Worm (Caenorhabditis elegans) whole organism, young adult: ENCODE measurements around the gene cng-3.

ENCODE experiments used
- B0035.1 ChIP-seq: sonication (generic microtip); optimal IDR thresholded peaks from 2 replicates; lab custom pipeline; 2016; ENCODE audit warnings: missing genetic modification characterization, mild to moderate bottlenecking, missing compliant biosample characterization, missing genotype, missing genetic modification reagents
- C06A6.2 ChIP-seq: fragments of 200-800 bp; sonication (Bioruptor generic); conservative IDR thresholded peaks from 2 replicates; pipeline ENCODE4 v1.3.6; 2022; ENCODE audit warnings: missing genetic modification characterization, missing compliant biosample characterization
- F10E7.11 ChIP-seq: sonication (generic microtip); optimal IDR thresholded peaks from 2 replicates; lab custom pipeline; 2017; ENCODE audit warnings: mild to moderate bottlenecking, missing genetic modification characterization, moderate library complexity, missing compliant biosample characterization
- F37B4.10 ChIP-seq: fragments of 200-800 bp; sonication (Bioruptor generic); IDR thresholded peaks from 2 replicates; pipeline ENCODE4 v1.3.6; 2022; ENCODE audit warnings: missing genetic modification characterization, missing compliant biosample characterization
- F49E8.2 ChIP-seq: sonication (generic microtip); optimal IDR thresholded peaks from 3 replicates; lab custom pipeline; 2017; ENCODE audit warnings: missing genetic modification characterization, mild to moderate bottlenecking, missing compliant biosample characterization, antibody characterized with exemption, moderate library complexity; ENCODE audit not compliant: insufficient read depth
- F55B11.4 ChIP-seq: sonication (generic microtip); optimal IDR thresholded peaks from 2 replicates; lab custom pipeline; 2016; ENCODE audit warnings: missing compliant biosample characterization, missing genetic modification characterization, borderline replicate concordance; ENCODE audit not compliant: insufficient read depth
- K12H6.12 ChIP-seq: fragments of 200-800 bp; sonication (Bioruptor generic); optimal IDR thresholded peaks from 2 replicates; lab custom pipeline; 2018; ENCODE audit warnings: mild to moderate bottlenecking, missing genetic modification characterization, missing compliant biosample characterization
- T26A5.8 ChIP-seq: sonication (generic microtip); optimal IDR thresholded peaks from 2 replicates; lab custom pipeline; 2016; ENCODE audit warnings: missing genetic modification characterization, missing compliant biosample characterization
- Y53G8AR.9 ChIP-seq: fragments of 200-800 bp; sonication (Bioruptor generic); conservative IDR thresholded peaks from 2 replicates; pipeline ENCODE4 v1.3.6; 2022; ENCODE audit warnings: missing genetic modification reagents, missing genetic modification characterization, missing compliant biosample characterization
- Y67H2A.10 ChIP-seq: fragments of 200-800 bp; sonication (Bioruptor generic); conservative IDR thresholded peaks from 2 replicates; pipeline ENCODE4 v1.3.6; 2022; ENCODE audit warnings: missing genetic modification reagents, missing genetic modification characterization, missing compliant biosample characterization
- Y95B8A.8 ChIP-seq: fragments of 200-800 bp; sonication (Bioruptor generic); IDR thresholded peaks from 2 replicates; pipeline ENCODE4 v1.3.6; 2022; ENCODE audit warnings: missing genetic modification reagents, missing genetic modification characterization, missing compliant biosample characterization
- ama-1 ChIP-seq, 3 experiments: fragments of 150-350 bp in 1 of 3; sonication (generic microtip) in 2 of 3; optimal IDR thresholded peaks; 2 replicates each; lab custom pipeline; 2014 to 2018; ENCODE audit warnings: missing biosample characterization in 2 of 3, missing genetic modification characterization in 2 of 3, missing genetic modification reagents in 2 of 3
- atf-7 ChIP-seq: sonication (generic microtip); optimal IDR thresholded peaks from 2 replicates; lab custom pipeline; 2017; ENCODE audit warnings: mild to moderate bottlenecking, missing genetic modification characterization, missing compliant biosample characterization
- athp-1 ChIP-seq: sonication (generic microtip); optimal IDR thresholded peaks from 2 replicates; lab custom pipeline; 2017; ENCODE audit warnings: mild to moderate bottlenecking, missing genetic modification characterization, missing compliant biosample characterization
- ccch-3 ChIP-seq: fragments of 200-800 bp; sonication (Bioruptor generic); optimal IDR thresholded peaks from 2 replicates; lab custom pipeline; 2018; ENCODE audit warnings: mild to moderate bottlenecking, missing genetic modification characterization, missing compliant biosample characterization
- ceh-27 ChIP-seq: fragments of 200-800 bp; sonication (Bioruptor generic); optimal IDR thresholded peaks from 2 replicates; lab custom pipeline; 2018; ENCODE audit warnings: mild to moderate bottlenecking, missing genetic modification characterization, moderate library complexity, missing compliant biosample characterization
- ceh-58 ChIP-seq: fragments of 200-800 bp; sonication (Bioruptor generic); IDR thresholded peaks from 2 replicates; pipeline ENCODE4 v1.3.6; 2022; ENCODE audit warnings: missing genetic modification characterization, missing compliant biosample characterization
- chd-7 ChIP-seq: sonication (generic microtip); optimal IDR thresholded peaks from 2 replicates; lab custom pipeline; 2016; ENCODE audit warnings: mild to moderate bottlenecking, missing genetic modification characterization, moderate library complexity, missing compliant biosample characterization
- die-1 ChIP-seq: sonication (generic microtip); optimal IDR thresholded peaks from 2 replicates; lab custom pipeline; 2016; ENCODE audit warnings: missing genotype, mild to moderate bottlenecking, missing genetic modification characterization, missing compliant biosample characterization
- efl-1 ChIP-seq: fragments of 150-350 bp; optimal IDR thresholded peaks from 2 replicates; lab custom pipeline; 2014; ENCODE audit warnings: missing biosample characterization, missing genetic modification reagents, missing genetic modification characterization
- ekl-4 ChIP-seq: fragments of 200-800 bp; sonication (Bioruptor generic); IDR thresholded peaks from 2 replicates; pipeline ENCODE4 v1.3.6; 2022; ENCODE audit warnings: missing genetic modification reagents, missing genetic modification characterization, missing compliant biosample characterization
- gei-17 ChIP-seq: fragments of 200-800 bp; sonication (Bioruptor generic); optimal IDR thresholded peaks from 2 replicates; lab custom pipeline; 2018; ENCODE audit warnings: mild to moderate bottlenecking, missing genetic modification characterization, missing compliant biosample characterization
- him-1 ChIP-seq: sonication (generic microtip); optimal IDR thresholded peaks from 2 replicates; lab custom pipeline; 2016; ENCODE audit warnings: missing genotype, missing genetic modification reagents, missing genetic modification characterization, missing compliant biosample characterization
- hmg-1.2 ChIP-seq: fragments of 200-800 bp; sonication (Bioruptor generic); IDR thresholded peaks from 2 replicates; pipeline ENCODE4 v1.3.6; 2022; ENCODE audit warnings: missing genetic modification reagents, missing genetic modification characterization, missing compliant biosample characterization
- hmg-20 ChIP-seq: fragments of 200-800 bp; sonication (Bioruptor generic); IDR thresholded peaks from 2 replicates; pipeline ENCODE4 v1.3.6; 2022; ENCODE audit warnings: missing genetic modification reagents, missing genetic modification characterization, missing compliant biosample characterization
- let-526 ChIP-seq: fragments of 200-800 bp; sonication (Bioruptor generic); IDR thresholded peaks from 2 replicates; pipeline ENCODE4 v1.3.6; 2022; ENCODE audit warnings: missing genetic modification reagents, missing genetic modification characterization, missing compliant biosample characterization
- lin-26 ChIP-seq: fragments of 200-800 bp; sonication (Bioruptor generic); IDR thresholded peaks from 2 replicates; pipeline ENCODE4 v1.3.6; 2022; ENCODE audit warnings: missing genetic modification reagents, missing genetic modification characterization, missing compliant biosample characterization
- lin-40 ChIP-seq: sonication (generic microtip); optimal IDR thresholded peaks from 2 replicates; lab custom pipeline; 2016; ENCODE audit warnings: missing genetic modification characterization, mild to moderate bottlenecking, missing compliant biosample characterization, missing genotype, missing genetic modification reagents
- lsl-1 ChIP-seq: fragments of 200-800 bp; sonication (Bioruptor generic); optimal IDR thresholded peaks from 2 replicates; lab custom pipeline; 2018; ENCODE audit warnings: mild to moderate bottlenecking, missing genetic modification characterization, moderate library complexity, missing compliant biosample characterization
- lsy-27 ChIP-seq: sonication (generic microtip); optimal IDR thresholded peaks from 2 replicates; lab custom pipeline; 2017; ENCODE audit warnings: missing genetic modification characterization, mild to moderate bottlenecking, missing compliant biosample characterization, antibody characterized with exemption, missing genotype, borderline replicate concordance; ENCODE audit not compliant: insufficient read depth
- madf-10 ChIP-seq: sonication (generic microtip); optimal IDR thresholded peaks from 2 replicates; lab custom pipeline; 2016; ENCODE audit warnings: mild to moderate bottlenecking, missing genetic modification characterization, missing compliant biosample characterization
- madf-3 ChIP-seq: fragments of 200-800 bp; sonication (Bioruptor generic); IDR thresholded peaks from 2 replicates; pipeline ENCODE4 v1.3.6; 2022; ENCODE audit warnings: missing genetic modification reagents, missing genetic modification characterization, missing compliant biosample characterization
- madf-8 ChIP-seq: fragments of 200-800 bp; sonication (Bioruptor generic); conservative IDR thresholded peaks from 2 replicates; pipeline ENCODE4 v1.3.6; 2022; ENCODE audit warnings: missing genetic modification reagents, missing genetic modification characterization, missing compliant biosample characterization
- mel-28 ChIP-seq: sonication (generic microtip); optimal IDR thresholded peaks from 2 replicates; lab custom pipeline; 2016; ENCODE audit warnings: borderline replicate concordance, mild to moderate bottlenecking, missing genetic modification characterization, missing compliant biosample characterization
- mes-4 ChIP-seq: sonication (generic microtip); optimal IDR thresholded peaks from 2 replicates; lab custom pipeline; 2016; ENCODE audit warnings: missing genotype, missing genetic modification characterization, missing compliant biosample characterization
- nhr-80 ChIP-seq: sonication (generic microtip); optimal IDR thresholded peaks from 2 replicates; lab custom pipeline; 2016; ENCODE audit warnings: missing genetic modification characterization, missing compliant biosample characterization
- nhr-90 ChIP-seq: sonication (generic microtip); optimal IDR thresholded peaks from 2 replicates; lab custom pipeline; 2016; ENCODE audit warnings: missing genotype, mild to moderate bottlenecking, missing genetic modification characterization, missing compliant biosample characterization
- pbrm-1 ChIP-seq: fragments of 200-800 bp; sonication (Bioruptor generic); IDR thresholded peaks from 2 replicates; pipeline ENCODE4 v1.3.6; 2022; ENCODE audit warnings: missing genetic modification reagents, missing genetic modification characterization, missing compliant biosample characterization
- pha-4 ChIP-seq: fragments of 150-350 bp; sonication (generic microtip); optimal IDR thresholded peaks from 2 replicates; lab custom pipeline; 2014; ENCODE audit warnings: missing biosample characterization, missing genetic modification reagents, missing genetic modification characterization
- repo-1 ChIP-seq: sonication (generic microtip); optimal IDR thresholded peaks from 2 replicates; lab custom pipeline; 2017; ENCODE audit warnings: mild to moderate bottlenecking, missing genetic modification characterization, missing compliant biosample characterization
- snpc-1.1 ChIP-seq: sonication (generic microtip); optimal IDR thresholded peaks from 2 replicates; lab custom pipeline; 2017; ENCODE audit warnings: missing genetic modification characterization, mild to moderate bottlenecking, missing compliant biosample characterization, antibody characterized with exemption, moderate library complexity, missing genotype, missing genetic modification reagents; ENCODE audit not compliant: insufficient read depth
- snpc-1.3 ChIP-seq: sonication (generic microtip); optimal IDR thresholded peaks from 2 replicates; lab custom pipeline; 2017; ENCODE audit warnings: missing genetic modification characterization, mild to moderate bottlenecking, missing compliant biosample characterization, antibody characterized with exemption, moderate library complexity, missing genotype, missing genetic modification reagents; ENCODE audit not compliant: insufficient read depth
- snpc-3.4 ChIP-seq: sonication (generic microtip); optimal IDR thresholded peaks from 2 replicates; lab custom pipeline; 2017; ENCODE audit warnings: missing genetic modification characterization, mild to moderate bottlenecking, missing compliant biosample characterization, antibody characterized with exemption, moderate library complexity, missing genotype, missing genetic modification reagents
- snpc-4 ChIP-seq, 5 experiments: fragments of 150-350 bp in 1 of 5; sonication (generic microtip) in 4 of 5; optimal IDR thresholded peaks; 2 replicates each; lab custom pipeline; 2014 to 2018; ENCODE audit warnings: missing genetic modification characterization in 5 of 5, missing biosample characterization in 3 of 5, antibody characterized with exemption in 2 of 5, mild to moderate bottlenecking in 2 of 5, missing compliant biosample characterization in 2 of 5, missing genotype in 2 of 5, moderate library complexity in 2 of 5, missing genetic modification reagents in 1 of 5
- ztf-18 ChIP-seq: sonication (generic microtip); optimal IDR thresholded peaks from 2 replicates; lab custom pipeline; 2016; ENCODE audit warnings: missing genotype, mild to moderate bottlenecking, missing genetic modification characterization, missing compliant biosample characterization
- ztf-25 ChIP-seq: fragments of 200-800 bp; sonication (Bioruptor generic); IDR thresholded peaks from 2 replicates; pipeline ENCODE4 v1.3.6; 2022; ENCODE audit warnings: missing genetic modification reagents, missing genetic modification characterization, missing compliant biosample characterization
- ztf-26 ChIP-seq: sonication (generic microtip); optimal IDR thresholded peaks from 2 replicates; lab custom pipeline; 2017; ENCODE audit warnings: missing genetic modification characterization, missing compliant biosample characterization

cng-3 gene

ce11 chrIV:9438753-9439152, 42.1 kb downstream of the cng-3 start:
- TF ChIP-seq F10E7.11 (no peak), lsy-27 (no peak), ztf-26 (tag; lab: Kevin White, UChicago) (peak; percentile 57), nhr-80 (tag; lab: Kevin White, UChicago) (peak; percentile 22), efl-1 (GFP tag; lab: Kevin White, UChicago) (no peak), ceh-58 (GFP tag; lab: Robert Waterston, UW) (no peak), snpc-1.3 (tag; lab: Kevin White, UChicago) (peak; percentile 24), repo-1 (peak; percentile 92), pha-4 (tag; lab: Kevin White, UChicago) (no peak), K12H6.12 (tag; lab: Kevin White, UChicago) (no peak), mel-28 (tag; lab: Kevin White, UChicago) (no peak), ceh-27 (no peak), ztf-18 (tag; lab: Kevin White, UChicago) (no peak), ccch-3 (GFP tag; lab: Kevin White, UChicago) (no peak), B0035.1 (tag; lab: Kevin White, UChicago) (no peak), him-1 (tag; lab: Kevin White, UChicago) (peak; percentile 62), lin-40 (tag; lab: Kevin White, UChicago) (peak; percentile 39), hmg-20 (peak; percentile 53; the same call in 1 of the 2 replicates), hmg-1.2 (GFP tag; lab: Robert Waterston, UW) (peak; percentile 30; the same call in 1 of the 2 replicates), madf-10 (tag; lab: Kevin White, UChicago) (no peak), Y67H2A.10 (no peak), athp-1 (tag; lab: Kevin White, UChicago) (peak; percentile 24), madf-8 (no peak), T26A5.8 (tag; lab: Kevin White, UChicago) (no peak), chd-7 (tag; lab: Kevin White, UChicago) (peak; percentile 26), Y95B8A.8 (GFP tag; lab: Robert Waterston, UW) (peak; percentile 88), gei-17 (GFP tag; lab: Kevin White, UChicago) (peak; percentile 32), atf-7 (tag; lab: Kevin White, UChicago) (peak; percentile 23), snpc-4 (GFP tag; optimal IDR thresholded peaks at IDR 0.05; lab: Kevin White, UChicago) (no peak), snpc-4 (tag; optimal IDR thresholded peaks at IDR 0.05; lab: Kevin White, UChicago) (peak in 2 of 4 experiments; percentile 68 to 84), let-526 (GFP tag; lab: Robert Waterston, UW) (0 out of 2 replicates have a peak, but pooled peaks have one; percentile 28), lsl-1 (GFP tag; lab: Kevin White, UChicago) (peak; percentile 6), ztf-25 (GFP tag; lab: Robert Waterston, UW) (no peak), Y53G8AR.9 (peak; percentile 82), F37B4.10 (GFP tag; lab: Robert Waterston, UW) (no peak), madf-3 (GFP tag; lab: Robert Waterston, UW) (peak; percentile 80), ekl-4 (GFP tag; lab: Robert Waterston, UW) (peak; percentile 78; the same call in 1 of the 2 replicates), die-1 (tag; lab: Kevin White, UChicago) (peak; percentile 32), F49E8.2 (tag; lab: Kevin White, UChicago) (no peak), lin-26 (GFP tag; lab: Robert Waterston, UW) (peak; percentile 76), ama-1 (optimal IDR thresholded peaks at IDR 0.05; lab: Kevin White, UChicago) (peak; percentile 89), ama-1 (GFP tag; optimal IDR thresholded peaks at IDR 0.05; lab: Kevin White, UChicago) (no peak), F55B11.4 (no peak), C06A6.2 (GFP tag; lab: Robert Waterston, UW) (no peak; the same call in 1 of the 2 replicates), mes-4 (tag; lab: Kevin White, UChicago) (no peak), snpc-3.4 (peak; percentile 12), snpc-1.1 (tag; lab: Kevin White, UChicago) (peak; percentile 41), pbrm-1 (GFP tag; lab: Robert Waterston, UW) (peak; percentile 44; the same call in 1 of the 2 replicates), nhr-90 (tag; lab: Kevin White, UChicago) (no peak)
